Worm (Caenorhabditis elegans): ENCODE results near the gene hpo-40.

The hpo-40 gene

ce11 chrV:10246443-10246885 lies 33.7 kb downstream of the hpo-40 start (continued):
- TF ChIP-seq K12H6.12 (tag; optimal IDR thresholded peaks at IDR 0.05) (peak; percentile 74), atf-7 (tag; optimal IDR thresholded peaks at IDR 0.05) (no peak), cebp-1 (GFP tag; IDR thresholded peaks at IDR 0.05) (no peak), cebp-1 (tag; optimal IDR thresholded peaks at IDR 0.05) (peak; percentile 28), ztf-28 (GFP tag; IDR thresholded peaks at IDR 0.05) (no peak), lir-1 (GFP tag; conservative IDR thresholded peaks at IDR 0.05) (no peak), cebp-2 (GFP tag; IDR thresholded peaks at IDR 0.05) (no peak), repo-1 (tag; optimal IDR thresholded peaks at IDR 0.05) (no peak), mcd-1 (GFP tag; IDR thresholded peaks at IDR 0.05) (no peak; the same call in 1 of the 2 replicates), madf-6 (GFP tag; IDR thresholded peaks at IDR 0.05) (peak; percentile 50), B0336.3 (GFP tag; IDR thresholded peaks at IDR 0.05) (no peak), dox-1 (GFP tag; IDR thresholded peaks at IDR 0.05) (peak; percentile 16; the same call in 1 of the 2 replicates), snpc-1.3 (tag; optimal IDR thresholded peaks at IDR 0.05; ENCODE audit: insufficient read depth) (no peak), lin-35 (GFP tag; optimal IDR thresholded peaks at IDR 0.05) (peak in 1 of 3 experiments; percentile 54), ceh-27 (GFP tag; optimal IDR thresholded peaks at IDR 0.05) (no peak), attf-5 (GFP tag; optimal IDR thresholded peaks at IDR 0.05) (peak; percentile 34), egrh-3 (GFP tag; IDR thresholded peaks at IDR 0.05) (no peak), D2030.7 (GFP tag; IDR thresholded peaks at IDR 0.05) (peak; percentile 37; the same call in 1 of the 2 replicates), F55B11.4 (tag; optimal IDR thresholded peaks at IDR 0.05; ENCODE audit: borderline replicate concordance, insufficient read depth) (no peak), efl-1 (GFP tag; optimal IDR thresholded peaks at IDR 0.05) (peak; percentile 61), nfya-2 (GFP tag; IDR thresholded peaks at IDR 0.05) (no peak), fkh-3 (tag; optimal IDR thresholded peaks at IDR 0.05) (no peak), F22D6.2 (tag; optimal IDR thresholded peaks at IDR 0.05) (no peak), ztf-3 (GFP tag; optimal IDR thresholded peaks at IDR 0.05) (no peak), madf-10 (tag; optimal IDR thresholded peaks at IDR 0.05) (no peak), madf-8 (GFP tag; conservative IDR thresholded peaks at IDR 0.05) (0 out of 2 replicates have a peak, but pooled peaks have one; percentile 23)

- TF ChIP-seq zfh-2 (GFP tag; conservative IDR thresholded peaks at IDR 0.05) = peak; percentile 82
- peak; percentile 10; the same call in 1 of the 2 replicates for TF ChIP-seq let-526 (GFP tag; IDR thresholded peaks at IDR 0.05)
- TF ChIP-seq D2030.7 (GFP tag; IDR thresholded peaks at IDR 0.05) = 0 out of 2 replicates have a peak, but pooled peaks have one; percentile 5
- TF ChIP-seq B0035.1 (tag; optimal IDR thresholded peaks at IDR 0.05) = no peak
- TF ChIP-seq nfyb-1 (GFP tag; IDR thresholded peaks at IDR 0.05) = 0 out of 2 replicates have a peak, but pooled peaks have one; percentile 25
- TF ChIP-seq hmg-20 (GFP tag; IDR thresholded peaks at IDR 0.05) = no peak
- no peak for TF ChIP-seq ets-4 (GFP tag; optimal IDR thresholded peaks at IDR 0.05)
- TF ChIP-seq dox-1 (GFP tag; IDR thresholded peaks at IDR 0.05) = 0 out of 2 replicates have a peak, but pooled peaks have one; percentile 9
- peak; percentile 44; the same call in 1 of the 2 replicates for TF ChIP-seq lin-26 (GFP tag; IDR thresholded peaks at IDR 0.05)
- TF ChIP-seq F10E7.11 (tag; optimal IDR thresholded peaks at IDR 0.05) = no peak
- 0 out of 2 replicates have a peak, but pooled peaks have one; percentile 47 for TF ChIP-seq egl-44 (GFP tag; IDR thresholded peaks at IDR 0.05)
- no peak for TF ChIP-seq F39B2.1 (GFP tag; IDR thresholded peaks at IDR 0.05)
- TF ChIP-seq ceh-40 (GFP tag; IDR thresholded peaks at IDR 0.05) = 0 out of 2 replicates have a peak, but pooled peaks have one; percentile 48
- peak; percentile 17; the same call in 1 of the 2 replicates for TF ChIP-seq hmg-1.2 (GFP tag; IDR thresholded peaks at IDR 0.05)
- no peak for TF ChIP-seq bed-2 (GFP tag; IDR thresholded peaks at IDR 0.05)
- TF ChIP-seq aptf-3 (GFP tag; IDR thresholded peaks at IDR 0.05) = no peak
Observed at ce11 chrV:10246967-10247366, 34.2 kb downstream of the hpo-40 start.

Data from whole organism, young adult.